Fruit fly (Drosophila melanogaster): ENCODE measurements around the gene Pfdn6.

The Pfdn6 gene

DNA sequence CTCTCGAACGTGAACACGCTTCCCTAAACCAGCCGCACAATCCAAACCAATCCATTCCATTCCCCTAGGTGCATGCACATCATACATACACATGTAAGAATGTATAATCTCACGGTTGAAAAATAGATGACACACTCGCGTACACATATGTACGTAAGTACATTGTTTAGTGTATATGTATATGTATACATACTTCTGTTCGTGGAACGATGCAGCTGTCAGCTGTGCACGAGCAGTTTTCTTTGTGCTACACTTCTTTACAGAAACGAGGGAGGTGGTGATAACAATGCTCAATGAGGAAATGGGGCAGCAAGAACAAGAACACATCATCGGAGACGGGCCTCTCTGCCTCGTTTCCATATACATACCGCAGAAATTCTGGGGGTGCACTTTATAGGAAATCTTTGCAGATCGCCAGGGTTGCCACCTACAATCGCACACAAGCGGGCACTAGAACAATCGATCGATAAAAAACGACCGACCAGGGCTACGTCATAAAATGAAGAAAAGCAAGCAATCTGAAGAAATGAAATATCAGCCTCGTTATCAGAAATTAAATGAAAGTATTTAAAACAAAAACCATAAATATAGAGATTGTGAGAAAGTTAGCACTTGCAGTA is 24.1 kb upstream of the Pfdn6 start (continued):
- TF ChIP-seq CG17912 (GFP tag; optimal IDR thresholded peaks at IDR 0.05) = no peak
- no peak for TF ChIP-seq CG18476 (GFP tag; optimal IDR thresholded peaks at IDR 0.05)
- TF ChIP-seq odd (GFP tag; optimal IDR thresholded peaks at IDR 0.05) = no peak
- TF ChIP-seq Bdp1 (GFP tag; optimal IDR thresholded peaks at IDR 0.05) = no peak
- no peak for TF ChIP-seq unc-4 (GFP tag; IDR thresholded peaks at IDR 0.05; ENCODE audit: partially characterized antibody)
- TF ChIP-seq CoRest (tag; optimal IDR thresholded peaks at IDR 0.05) = no peak
- TF ChIP-seq CG14710 (tag; optimal IDR thresholded peaks at IDR 0.05) = no peak
- no peak for TF ChIP-seq CG14965 (GFP tag; optimal IDR thresholded peaks at IDR 0.05; ENCODE audit: borderline replicate concordance)
- no peak for TF ChIP-seq eyg (GFP tag; optimal IDR thresholded peaks at IDR 0.05)
- no peak for TF ChIP-seq H15 (GFP tag; IDR thresholded peaks at IDR 0.05)
- TF ChIP-seq CG12769 (tag; optimal IDR thresholded peaks at IDR 0.05) = peak; percentile 44
- TF ChIP-seq prd (optimal IDR thresholded peaks at IDR 0.05) = no peak
- TF ChIP-seq prd (GFP tag; IDR thresholded peaks at IDR 0.05) = no peak
- TF ChIP-seq Nf-YB (GFP tag; optimal IDR thresholded peaks at IDR 0.05) = no peak
- no peak for TF ChIP-seq sens-2 (GFP tag; IDR thresholded peaks at IDR 0.05)
- TF ChIP-seq pzg (GFP tag; optimal IDR thresholded peaks at IDR 0.05) = no peak
- no peak for TF ChIP-seq CG9797 (GFP tag; optimal IDR thresholded peaks at IDR 0.05)
- no peak for TF ChIP-seq Mad (GFP tag; optimal IDR thresholded peaks at IDR 0.05)
- TF ChIP-seq CG8359 (GFP tag; optimal IDR thresholded peaks at IDR 0.05; ENCODE audit: borderline replicate concordance) = no peak
- no peak for TF ChIP-seq CG43689 (GFP tag; IDR thresholded peaks at IDR 0.05)
- no peak for TF ChIP-seq lilli (GFP tag; optimal IDR thresholded peaks at IDR 0.05)
- no peak for TF ChIP-seq CG4707 (GFP tag; optimal IDR thresholded peaks at IDR 0.05)
- TF ChIP-seq YL-1 (GFP tag; optimal IDR thresholded peaks at IDR 0.05) = no peak
- no peak for TF ChIP-seq gt (GFP tag; IDR thresholded peaks at IDR 0.05)
- TF ChIP-seq Usf (GFP tag; optimal IDR thresholded peaks at IDR 0.05) = no peak
- no peak for TF ChIP-seq MTF-1 (GFP tag; optimal IDR thresholded peaks at IDR 0.05; ENCODE audit: borderline replicate concordance)
- TF ChIP-seq nerfin-1 (tag; optimal IDR thresholded peaks at IDR 0.05) = no peak
- TF ChIP-seq CG18619 (GFP tag; optimal IDR thresholded peaks at IDR 0.05) = no peak
- no peak for TF ChIP-seq jumu (GFP tag; optimal IDR thresholded peaks at IDR 0.05)
- no peak for TF ChIP-seq ERR (GFP tag; optimal IDR thresholded peaks at IDR 0.05)
- TF ChIP-seq Rx (GFP tag; IDR thresholded peaks at IDR 0.05) = no peak
- no peak for TF ChIP-seq CG12236 (GFP tag; optimal IDR thresholded peaks at IDR 0.05)
- no peak for TF ChIP-seq ttk (GFP tag; IDR thresholded peaks at IDR 0.05)
- TF ChIP-seq CG18011 (GFP tag; optimal IDR thresholded peaks at IDR 0.05) = no peak
- TF ChIP-seq aop (GFP tag; IDR thresholded peaks at IDR 0.05) = no peak
- TF ChIP-seq dpn (GFP tag; optimal IDR thresholded peaks at IDR 0.05) = no peak
- TF ChIP-seq CG8089 (GFP tag; optimal IDR thresholded peaks at IDR 0.05) = no peak
- peak; percentile 33; the same call in 1 of the 2 replicates for TF ChIP-seq sna (GFP tag; IDR thresholded peaks at IDR 0.05; ENCODE audit: partially characterized antibody)
- TF ChIP-seq trem (tag; optimal IDR thresholded peaks at IDR 0.05) = peak; percentile 54
- no peak for TF ChIP-seq CG15514 (GFP tag; optimal IDR thresholded peaks at IDR 0.05)
- TF ChIP-seq HLH3B (GFP tag; IDR thresholded peaks at IDR 0.05) = no peak
- no peak for TF ChIP-seq CG12104 (GFP tag; optimal IDR thresholded peaks at IDR 0.05)
- no peak for TF ChIP-seq CG9437 (GFP tag; optimal IDR thresholded peaks at IDR 0.05)
- no peak for TF ChIP-seq CG14050 (GFP tag; IDR thresholded peaks at IDR 0.05)
- TF ChIP-seq CG33557 (GFP tag; optimal IDR thresholded peaks at IDR 0.05) = no peak
- TF ChIP-seq Sry-δ (GFP tag; optimal IDR thresholded peaks at IDR 0.05) = peak; percentile 47
- TF ChIP-seq CG4820 (GFP tag; optimal IDR thresholded peaks at IDR 0.05) = no peak
- TF ChIP-seq NfI (GFP tag; optimal IDR thresholded peaks at IDR 0.05) = no peak
- TF ChIP-seq B-H1 (GFP tag; IDR thresholded peaks at IDR 0.05) = no peak
- TF ChIP-seq fd96Cb (tag; optimal IDR thresholded peaks at IDR 0.05) = no peak

All from whole organism, embryonic.